Fruit fly (Drosophila melanogaster): ENCODE measurements around the gene Edc3.

DNA sequence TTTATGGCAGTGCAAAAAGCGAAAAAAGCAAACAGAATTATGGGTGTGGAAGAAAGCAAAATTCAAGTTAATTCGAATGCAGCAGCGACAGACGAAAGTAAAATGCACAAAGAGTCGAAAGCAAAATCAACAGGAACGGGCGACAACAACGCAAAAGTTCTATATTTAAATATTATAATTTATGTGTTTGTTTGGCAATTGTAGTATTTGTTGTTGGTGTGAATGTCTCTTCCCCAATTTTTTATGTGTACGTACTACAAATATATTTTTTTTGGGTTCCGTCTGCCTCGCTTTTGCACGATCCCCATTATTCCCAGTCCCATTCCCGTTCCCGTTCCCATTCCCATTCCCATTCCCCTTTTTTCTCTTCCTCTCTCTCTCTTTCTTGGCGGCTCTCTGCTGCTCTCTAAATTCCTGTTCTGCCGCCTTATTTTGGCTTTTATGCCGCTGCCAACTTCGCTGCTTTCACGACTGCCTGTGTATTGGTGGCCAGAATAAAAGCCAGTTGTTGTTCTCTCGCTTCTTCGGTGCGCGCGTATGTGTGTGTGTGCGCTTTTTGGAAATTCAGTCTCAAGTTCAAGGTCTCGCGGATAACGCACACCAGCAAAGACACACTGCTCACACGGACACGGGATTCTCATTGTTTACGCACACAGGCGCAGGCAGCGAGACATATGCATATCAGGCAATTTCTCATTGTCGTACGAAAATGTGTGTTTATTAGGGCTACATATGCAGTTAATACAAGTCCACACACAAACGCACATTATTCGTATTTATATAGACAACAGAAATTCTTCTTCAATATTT lies 40.3 kb upstream of the Edc3 start:
- TF ChIP-seq CTCF (optimal IDR thresholded peaks at IDR 0.05) (no peak), CG8478 (optimal IDR thresholded peaks at IDR 0.05) (no peak)

Measured in S2 (cell line).